Worm (Caenorhabditis elegans): ENCODE data around the gene nlp-61.

ce11 chrX:7607982-7608381 lies 19.5 kb upstream of the nlp-61 start, which contains the start of gene twk-17:
- TF ChIP-seq ceh-62 (tag; optimal IDR thresholded peaks at IDR 0.05) (no peak), unc-62 (GFP tag; optimal IDR thresholded peaks at IDR 0.05 in 1 of 2) (no peak), unc-62 (tag; optimal IDR thresholded peaks at IDR 0.05) (no peak), snpc-4 (tag; optimal IDR thresholded peaks at IDR 0.05) (no peak), pha-4 (GFP tag; IDR thresholded peaks at IDR 0.05) (no peak), pha-4 (tag; optimal IDR thresholded peaks at IDR 0.05) (no peak), ztf-11 (tag; optimal IDR thresholded peaks at IDR 0.05) (no peak)

Measured in whole organism, L4 larva.